Worm (Caenorhabditis elegans): ENCODE data around the gene C27F2.6.

Gene C27F2.6

ce11 chrIII:4939267-4939666 is 41.0 kb downstream of the C27F2.6 start, which contains the start of gene rpb-2:
Gene rpb-2 (plus strand): TSS chrIII:4939567.
- TF ChIP-seq efl-1 (optimal IDR thresholded peaks at IDR 0.05) (no peak), efl-1 (GFP tag; optimal IDR thresholded peaks at IDR 0.05 in 1 of 2) (peak in 1 of 2 experiments; percentile 35), nhr-47 (tag; optimal IDR thresholded peaks at IDR 0.05) (no peak), jun-1 (tag; optimal IDR thresholded peaks at IDR 0.05) (no peak)

- TF ChIP-seq unc-98 (GFP tag; IDR thresholded peaks at IDR 0.05) (no peak), egl-13 (tag; optimal IDR thresholded peaks at IDR 0.05) (no peak), mdl-1 (tag; optimal IDR thresholded peaks at IDR 0.05) (no peak), ceh-8 (GFP tag; optimal IDR thresholded peaks at IDR 0.05) (no peak), nhr-19 (GFP tag; conservative IDR thresholded peaks at IDR 0.05) (no peak), elt-2 (tag; optimal IDR thresholded peaks at IDR 0.05) (no peak), fos-1 (tag; optimal IDR thresholded peaks at IDR 0.05) (no peak), F16B12.6 (tag; optimal IDR thresholded peaks at IDR 0.05) (no peak), sptf-1 (tag; optimal IDR thresholded peaks at IDR 0.05) (no peak), ceh-63 (GFP tag; optimal IDR thresholded peaks at IDR 0.05) (no peak), unc-62 (GFP tag; optimal IDR thresholded peaks at IDR 0.05) (no peak), sup-37 (GFP tag; optimal IDR thresholded peaks at IDR 0.05) (no peak), alr-1 (tag; optimal IDR thresholded peaks at IDR 0.05; ENCODE audit: borderline replicate concordance) (no peak), Y116A8C.19 (tag; optimal IDR thresholded peaks at IDR 0.05; ENCODE audit: borderline replicate concordance) (no peak), jun-1 (tag; optimal IDR thresholded peaks at IDR 0.05) (no peak), pqm-1 (tag; optimal IDR thresholded peaks at IDR 0.05) (no peak), snpc-4 (tag; optimal IDR thresholded peaks at IDR 0.05) (no peak), dpl-1 (GFP tag; optimal IDR thresholded peaks at IDR 0.05) (no peak), efl-3 (GFP tag; optimal IDR thresholded peaks at IDR 0.05) (no peak)
Observed at ce11 chrIII:4937022-4937421, 43.2 kb downstream of the C27F2.6 start, which contains the start of gene fsn-1. Gene fsn-1 (plus strand): TSS chrIII:4937322.

DNA sequence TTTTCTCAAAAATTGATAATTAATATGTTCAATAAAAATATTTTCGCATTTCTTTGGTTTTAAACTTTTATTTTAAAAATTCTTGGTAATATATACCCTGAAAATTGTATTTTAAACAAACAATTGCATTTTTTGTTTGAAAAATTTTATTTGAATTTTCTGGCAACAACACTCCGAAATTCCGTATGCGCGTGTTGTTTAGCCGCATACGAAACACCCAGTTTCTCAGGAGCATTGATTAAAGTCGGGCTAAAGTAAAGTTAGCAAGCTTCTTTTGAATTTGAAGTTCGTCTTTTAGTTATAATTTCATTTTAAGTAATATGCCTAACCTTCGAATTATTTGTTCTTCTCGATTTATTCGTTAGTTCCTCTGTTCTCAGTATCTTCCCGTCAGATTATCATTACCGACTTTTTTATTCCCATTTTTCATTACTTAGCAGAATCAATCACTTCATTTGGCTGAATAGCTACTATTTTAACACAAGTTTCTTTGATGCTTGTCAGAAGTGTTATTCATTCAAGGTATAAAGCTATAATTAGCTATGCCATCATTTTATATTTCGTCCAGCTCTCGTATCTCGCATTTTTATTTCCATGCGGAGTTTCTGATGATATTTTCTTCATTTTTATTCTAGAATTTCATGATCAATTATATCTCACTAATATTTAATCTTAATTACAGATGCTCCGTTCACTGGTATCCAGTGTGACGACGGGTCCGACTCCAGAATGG is 45.2 kb downstream of the C27F2.6 start, which contains the start of gene mrps-18C:
mrps-18C (plus strand) TSS at position 683 of the 733 bp plus-strand sequence.
- peak; percentile 34 for TF ChIP-seq lin-15B (tag; optimal IDR thresholded peaks at IDR 0.05)
- TF ChIP-seq lin-35 (GFP tag; optimal IDR thresholded peaks at IDR 0.05): peak; percentile 60 to 69
- peak; percentile 47 for TF ChIP-seq mep-1 (tag; optimal IDR thresholded peaks at IDR 0.05)
- no peak for TF ChIP-seq snpc-4 (tag; optimal IDR thresholded peaks at IDR 0.05)
- TF ChIP-seq vab-15 (tag; optimal IDR thresholded peaks at IDR 0.05): no peak
- TF ChIP-seq fkh-8 (tag; optimal IDR thresholded peaks at IDR 0.05): no peak
- peak; percentile 16 for TF ChIP-seq snu-23 (GFP tag; optimal IDR thresholded peaks at IDR 0.05)
- peak; percentile 35 for TF ChIP-seq rnt-1 (tag; optimal IDR thresholded peaks at IDR 0.05)
- TF ChIP-seq lsy-2 (tag; optimal IDR thresholded peaks at IDR 0.05): peak; percentile 19 to 60
- TF ChIP-seq efl-1 (optimal IDR thresholded peaks at IDR 0.05): peak; percentile 48 to 66
- TF ChIP-seq efl-1 (GFP tag; optimal IDR thresholded peaks at IDR 0.05 in 1 of 2): peak; percentile 68 to 96
- TF ChIP-seq ceh-82 (tag; optimal IDR thresholded peaks at IDR 0.05): peak in 1 of 3 experiments; percentile 11
- peak; percentile 2 for TF ChIP-seq nhr-85 (tag)
- TF ChIP-seq dsc-1 (tag; optimal IDR thresholded peaks at IDR 0.05): no peak
- TF ChIP-seq nhr-71 (tag; optimal IDR thresholded peaks at IDR 0.05): peak; percentile 45
- TF ChIP-seq nhr-47 (tag; optimal IDR thresholded peaks at IDR 0.05): peak; percentile 49
- TF ChIP-seq blmp-1 (tag; optimal IDR thresholded peaks at IDR 0.05): peak; percentile 18
- TF ChIP-seq dpl-1 (GFP tag; optimal IDR thresholded peaks at IDR 0.05): peak; percentile 42 to 70 (median 59)
- TF ChIP-seq F16B12.6 (tag; optimal IDR thresholded peaks at IDR 0.05): no peak

ce11 chrIII:4932203-4932699 is 48.0 kb downstream of the C27F2.6 start, which contains the start of the genes C26E6.12 and eri-9:
Gene C26E6.12 (minus strand): TSS chrIII:4932253.
Gene eri-9 (plus strand): TSS chrIII:4932450.
- TF ChIP-seq dpl-1 (GFP tag; optimal IDR thresholded peaks at IDR 0.05) (peak in 1 of 3 experiments; percentile 26), unc-86 (tag; optimal IDR thresholded peaks at IDR 0.05) (no peak)
